Fruit fly (Drosophila melanogaster): ENCODE measurements around the gene CG15544.

Gene CG15544

DNA sequence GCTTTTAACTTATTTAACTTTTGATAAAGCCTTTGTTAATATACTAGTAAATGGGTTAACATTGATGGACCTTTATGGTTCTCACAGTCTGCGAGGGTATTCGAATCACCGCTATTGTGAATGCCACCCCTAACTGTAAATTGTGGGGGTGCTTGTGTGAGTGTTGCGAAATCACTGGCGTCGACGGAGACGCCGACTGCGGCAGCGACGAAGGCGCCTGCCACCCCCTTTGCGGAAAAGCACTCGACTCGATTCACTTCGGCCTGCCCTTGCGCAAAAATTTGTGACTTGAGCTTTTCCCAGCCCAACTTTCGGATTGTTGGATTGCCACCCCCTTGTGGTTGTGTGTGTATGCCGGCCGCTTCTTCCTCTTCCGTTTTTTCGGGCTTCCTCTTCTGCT, 52.4 kb downstream of the CG15544 start (continued):
- TF ChIP-seq CG1602 (GFP tag; optimal IDR thresholded peaks at IDR 0.05) (no peak), repo (GFP tag; optimal IDR thresholded peaks at IDR 0.05) (no peak), chinmo (GFP tag; IDR thresholded peaks at IDR 0.05; ENCODE audit: partially characterized antibody) (0 out of 4 replicates have a peak, but pooled peaks have one; percentile 9), nmo (GFP tag; optimal IDR thresholded peaks at IDR 0.05) (no peak), C15 (GFP tag; IDR thresholded peaks at IDR 0.05) (no peak), CG12769 (tag; optimal IDR thresholded peaks at IDR 0.05) (no peak), z (GFP tag; IDR thresholded peaks at IDR 0.05) (peak; percentile 85), gt (GFP tag; IDR thresholded peaks at IDR 0.05) (no peak), Antp (GFP tag; optimal IDR thresholded peaks at IDR 0.05) (no peak), Deaf1 (tag; optimal IDR thresholded peaks at IDR 0.05) (peak; percentile 16), CG18599 (GFP tag; optimal IDR thresholded peaks at IDR 0.05) (no peak), CG34376 (GFP tag; optimal IDR thresholded peaks at IDR 0.05) (no peak), CG2712 (tag; optimal IDR thresholded peaks at IDR 0.05) (peak; percentile 21), CG7357 (GFP tag; IDR thresholded peaks at IDR 0.05) (no peak), MTF-1 (GFP tag; optimal IDR thresholded peaks at IDR 0.05; ENCODE audit: borderline replicate concordance) (no peak), CG7745 (tag; optimal IDR thresholded peaks at IDR 0.05) (no peak), crp (GFP tag; optimal IDR thresholded peaks at IDR 0.05) (no peak), CG9932 (GFP tag; IDR thresholded peaks at IDR 0.05) (0 out of 2 replicates have a peak, but pooled peaks have one; percentile 11), prd (optimal IDR thresholded peaks at IDR 0.05) (no peak), prd (GFP tag; IDR thresholded peaks at IDR 0.05) (no peak), sc (optimal IDR thresholded peaks at IDR 0.05) (no peak), sc (GFP tag; optimal IDR thresholded peaks at IDR 0.05) (no peak), Atf6 (GFP tag; IDR thresholded peaks at IDR 0.05) (no peak), Mrtf (GFP tag; IDR thresholded peaks at IDR 0.05) (no peak), pum (GFP tag; optimal IDR thresholded peaks at IDR 0.05) (no peak), fu2 (GFP tag; optimal IDR thresholded peaks at IDR 0.05) (no peak), Scr (GFP tag; IDR thresholded peaks at IDR 0.05; ENCODE audit: partially characterized antibody) (no peak), CG12744 (GFP tag; optimal IDR thresholded peaks at IDR 0.05) (no peak), CG17328 (GFP tag; IDR thresholded peaks at IDR 0.05) (no peak), tio (GFP tag; optimal IDR thresholded peaks at IDR 0.05) (no peak), Oli (tag; optimal IDR thresholded peaks at IDR 0.05) (no peak)

DNA sequence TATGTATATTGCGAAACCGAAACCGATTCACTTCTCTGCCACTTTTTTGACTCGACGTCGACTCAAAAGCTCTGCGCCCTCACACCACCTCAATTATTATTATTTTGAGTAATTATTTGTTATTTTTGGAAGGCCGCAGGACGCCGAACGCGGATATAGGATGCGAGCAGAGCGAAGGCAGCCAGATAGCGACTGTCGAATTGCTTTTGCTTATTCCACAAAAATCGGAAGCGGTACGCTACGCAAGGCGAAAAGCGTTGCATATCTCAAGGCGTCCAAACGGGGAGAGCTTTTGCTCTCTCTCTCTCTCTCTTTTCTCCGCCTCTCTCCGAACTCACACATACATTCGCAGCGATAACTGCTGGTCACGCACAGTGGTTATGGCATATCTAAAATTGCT, 53.3 kb downstream of the CG15544 start, which contains the start of gene CG12071:
TSS of gene CG12071 (minus strand) at position 134 of the 400 bp plus-strand sequence.
- TF ChIP-seq CG16813 (GFP tag; IDR thresholded peaks at IDR 0.05; ENCODE audit: partially characterized antibody) (no peak), Med (GFP tag) (peak; percentile 1), Trl (optimal IDR thresholded peaks at IDR 0.05) (peak; percentile 55 to 63), Trl (GFP tag; optimal IDR thresholded peaks at IDR 0.05) (no peak), cg (GFP tag; optimal IDR thresholded peaks at IDR 0.05) (peak; percentile 39), CG13894 (tag; optimal IDR thresholded peaks at IDR 0.05) (peak; percentile 69), Deaf1 (tag; optimal IDR thresholded peaks at IDR 0.05) (peak; percentile 35), CG9437 (GFP tag; optimal IDR thresholded peaks at IDR 0.05) (no peak), Adf1 (GFP tag; IDR thresholded peaks at IDR 0.05) (peak; percentile 45; the same call in 1 of the 2 replicates), z (GFP tag; IDR thresholded peaks at IDR 0.05) (peak; percentile 73), ap (GFP tag; IDR thresholded peaks at IDR 0.05) (no peak), Fer1 (GFP tag; optimal IDR thresholded peaks at IDR 0.05) (peak; percentile 1), CG8290 (GFP tag; optimal IDR thresholded peaks at IDR 0.05) (peak; percentile 71), CG8290 (tag; optimal IDR thresholded peaks at IDR 0.05) (peak in 1 of 2 experiments; percentile 81), CG34422 (GFP tag; IDR thresholded peaks at IDR 0.05) (0 out of 3 replicates have a peak, but pooled peaks have one; percentile 19), abd-A (tag; optimal IDR thresholded peaks at IDR 0.05) (peak; percentile 58)

Data from whole organism, embryonic.